Fruit fly (Drosophila melanogaster) whole organism, adult: Measurements from ENCODE around the gene CG11980.
A peak's percentile ranks its signal among the peaks of the same experiment; 100 is the strongest.

Source experiments
- CG11617 ChIP-seq: fragments of 200-800 bp; sonication (Bioruptor generic); optimal IDR thresholded peaks from 2 replicates; lab custom pipeline; 2017; ENCODE audit warnings: mild to moderate bottlenecking, missing biosample characterization, missing genetic modification reagents, missing genetic modification characterization
- CG12768 ChIP-seq: fragments of 200-800 bp; sonication (Bioruptor generic); optimal IDR thresholded peaks from 2 replicates; lab custom pipeline; 2017; ENCODE audit warnings: missing biosample characterization, missing genetic modification characterization, mild to moderate bottlenecking, moderate library complexity, missing genetic modification reagents
- CG14711 ChIP-seq: fragments of 200-800 bp; sonication (Bioruptor generic); optimal IDR thresholded peaks from 2 replicates; lab custom pipeline; 2018; ENCODE audit warnings: missing biosample characterization, mild to moderate bottlenecking, missing genetic modification characterization, moderate library complexity
- CG1620 ChIP-seq: fragments of 200-800 bp; sonication (Bioruptor generic); optimal IDR thresholded peaks from 2 replicates; lab custom pipeline; 2016; ENCODE audit warnings: missing biosample characterization, missing genetic modification characterization
- CG33017 ChIP-seq: fragments of 200-800 bp; sonication (Bioruptor generic); optimal IDR thresholded peaks from 2 replicates; lab custom pipeline; 2018; ENCODE audit warnings: missing biosample characterization, mild to moderate bottlenecking, missing genetic modification characterization, moderate library complexity
- CG5204 ChIP-seq: fragments of 200-800 bp; sonication (Bioruptor generic); optimal IDR thresholded peaks from 2 replicates; lab custom pipeline; 2016; ENCODE audit warnings: missing biosample characterization, missing genetic modification characterization
- CG7045 ChIP-seq: fragments of 200-800 bp; sonication (Bioruptor generic); optimal IDR thresholded peaks from 2 replicates; lab custom pipeline; 2017; ENCODE audit warnings: missing biosample characterization, mild to moderate bottlenecking, missing genetic modification characterization
- CG7101 ChIP-seq: fragments of 200-800 bp; sonication (Bioruptor generic); optimal IDR thresholded peaks from 2 replicates; lab custom pipeline; 2018; ENCODE audit warnings: missing biosample characterization, mild to moderate bottlenecking, missing genetic modification characterization, moderate library complexity
- Clk ChIP-seq: fragments of 200-800 bp; sonication (Bioruptor generic); optimal IDR thresholded peaks from 2 replicates; lab custom pipeline; 2017; ENCODE audit warnings: missing biosample characterization, missing genetic modification characterization
- Crg-1 ChIP-seq: fragments of 200-800 bp; sonication (Bioruptor generic); optimal IDR thresholded peaks from 2 replicates; lab custom pipeline; 2016; ENCODE audit warnings: missing biosample characterization, missing genetic modification characterization
- Hr96 ChIP-seq: fragments of 200-800 bp; sonication (Bioruptor generic); optimal IDR thresholded peaks from 2 replicates; lab custom pipeline; 2016; ENCODE audit warnings: missing biosample characterization, missing genetic modification characterization
- Mnt ChIP-seq: fragments of 200-800 bp; sonication (Bioruptor generic); optimal IDR thresholded peaks from 2 replicates; lab custom pipeline; 2016; ENCODE audit warnings: missing biosample characterization, mild to moderate bottlenecking, missing genetic modification characterization
- bab1 ChIP-seq: fragments of 200-800 bp; sonication (Bioruptor generic); optimal IDR thresholded peaks from 3 replicates; lab custom pipeline; 2019; ENCODE audit warnings: missing biosample characterization, mild to moderate bottlenecking, missing genetic modification characterization, moderate library complexity
- cic ChIP-seq: fragments of 200-800 bp; sonication (Bioruptor generic); optimal IDR thresholded peaks from 2 replicates; lab custom pipeline; 2017; ENCODE audit warnings: missing biosample characterization, mild to moderate bottlenecking, missing genetic modification characterization, moderate library complexity
- cnc ChIP-seq, 2 experiments: fragments of >200 bp; optimal IDR thresholded peaks; 2 replicates each; lab custom pipeline; 2017
- kay ChIP-seq: fragments of 200-800 bp; sonication (Bioruptor generic); peaks from one replicate; lab custom pipeline; 2016; ENCODE audit warnings: missing biosample characterization, missing genetic modification characterization, borderline replicate concordance
- ovo ChIP-seq: fragments of 200-800 bp; sonication (Bioruptor generic); optimal IDR thresholded peaks from 2 replicates; lab custom pipeline; 2016; ENCODE audit warnings: missing biosample characterization, missing genetic modification characterization
- pad ChIP-seq: fragments of 200-800 bp; sonication (Bioruptor generic); optimal IDR thresholded peaks from 3 replicates; lab custom pipeline; 2017; ENCODE audit warnings: missing biosample characterization, missing genetic modification characterization, mild to moderate bottlenecking, moderate library complexity, missing genetic modification reagents
- tj ChIP-seq: fragments of 200-800 bp; sonication (Bioruptor generic); optimal IDR thresholded peaks from 3 replicates; lab custom pipeline; 2017; ENCODE audit warnings: missing biosample characterization, mild to moderate bottlenecking, missing genetic modification characterization, moderate library complexity
- toe ChIP-seq: fragments of 200-800 bp; sonication (Bioruptor generic); optimal IDR thresholded peaks from 2 replicates; lab custom pipeline; 2016; ENCODE audit warnings: missing biosample characterization, missing genetic modification characterization

Gene CG11980

dm6 chr3R:8992928-8993579 is 10.8 kb upstream of the CG11980 start, which contains the start of gene CG11975:
CG11975 (plus strand) TSS chr3R:8993253.
- peak; percentile 71 for TF ChIP-seq CG7045 (GFP tag; lab: Kevin White, UChicago)
- peak; percentile 90 for TF ChIP-seq CG1620 (GFP tag; lab: Kevin White, UChicago)
- TF ChIP-seq ovo (GFP tag; lab: Kevin White, UChicago) = peak; percentile 85
- TF ChIP-seq Hr96 = peak; percentile 93
- peak; percentile 89 for TF ChIP-seq Crg-1
- TF ChIP-seq toe = peak; percentile 93
- TF ChIP-seq CG14711 (tag; lab: Kevin White, UChicago) = peak; percentile 68
- TF ChIP-seq CG5204 (GFP tag; lab: Kevin White, UChicago) = peak; percentile 90
- peak; percentile 85 for TF ChIP-seq CG7101 (tag; lab: Kevin White, UChicago)
- TF ChIP-seq cnc (optimal IDR thresholded peaks at IDR 0.05; lab: Kevin White, UChicago) = no peak
- peak; percentile 49 for TF ChIP-seq cic (GFP tag; lab: Kevin White, UChicago)
- TF ChIP-seq tj (GFP tag; lab: Kevin White, UChicago) = peak; percentile 49
- TF ChIP-seq CG33017 (tag; lab: Kevin White, UChicago) = peak; percentile 56
- peak; percentile 87 for TF ChIP-seq CG12768 (GFP tag; lab: Kevin White, UChicago)
- peak; percentile 74 for TF ChIP-seq Clk (GFP tag; lab: Kevin White, UChicago)
- peak; percentile 23 for TF ChIP-seq bab1
- peak; percentile 76 for TF ChIP-seq pad (GFP tag; lab: Kevin White, UChicago)
- TF ChIP-seq Mnt (GFP tag; lab: Kevin White, UChicago) = peak; percentile 79
- TF ChIP-seq kay = no peak
- TF ChIP-seq CG11617 (GFP tag; lab: Kevin White, UChicago) = peak; percentile 75

- no peak for TF ChIP-seq ovo (GFP tag; lab: Kevin White, UChicago)
- no peak for TF ChIP-seq kay
- no peak for TF ChIP-seq Clk (GFP tag; lab: Kevin White, UChicago)
- no peak for TF ChIP-seq cic (GFP tag; lab: Kevin White, UChicago)
- TF ChIP-seq tj (GFP tag; lab: Kevin White, UChicago) = no peak
- TF ChIP-seq cnc (optimal IDR thresholded peaks at IDR 0.05; lab: Kevin White, UChicago) = no peak
- TF ChIP-seq CG7101 (tag; lab: Kevin White, UChicago) = no peak
- TF ChIP-seq CG11617 (GFP tag; lab: Kevin White, UChicago) = no peak
- TF ChIP-seq CG7045 (GFP tag; lab: Kevin White, UChicago) = no peak
- no peak for TF ChIP-seq Crg-1
- no peak for TF ChIP-seq CG12768 (GFP tag; lab: Kevin White, UChicago)
- TF ChIP-seq CG1620 (GFP tag; lab: Kevin White, UChicago) = no peak
- TF ChIP-seq bab1 = no peak
Measured at dm6 chr3R:8997397-8997796, 6.4 kb upstream of the CG11980 start, which contains the start of gene CG11977. CG11977 (plus strand) TSS chr3R:8997697.

dm6 chr3R:8998243-8998642 is 5.6 kb upstream of the CG11980 start:
- TF ChIP-seq CG7101 (tag; lab: Kevin White, UChicago) (no peak), CG14711 (tag; lab: Kevin White, UChicago) (no peak), ovo (GFP tag; lab: Kevin White, UChicago) (no peak), Clk (GFP tag; lab: Kevin White, UChicago) (no peak), CG1620 (GFP tag; lab: Kevin White, UChicago) (no peak), Crg-1 (no peak), tj (GFP tag; lab: Kevin White, UChicago) (no peak)

DNA sequence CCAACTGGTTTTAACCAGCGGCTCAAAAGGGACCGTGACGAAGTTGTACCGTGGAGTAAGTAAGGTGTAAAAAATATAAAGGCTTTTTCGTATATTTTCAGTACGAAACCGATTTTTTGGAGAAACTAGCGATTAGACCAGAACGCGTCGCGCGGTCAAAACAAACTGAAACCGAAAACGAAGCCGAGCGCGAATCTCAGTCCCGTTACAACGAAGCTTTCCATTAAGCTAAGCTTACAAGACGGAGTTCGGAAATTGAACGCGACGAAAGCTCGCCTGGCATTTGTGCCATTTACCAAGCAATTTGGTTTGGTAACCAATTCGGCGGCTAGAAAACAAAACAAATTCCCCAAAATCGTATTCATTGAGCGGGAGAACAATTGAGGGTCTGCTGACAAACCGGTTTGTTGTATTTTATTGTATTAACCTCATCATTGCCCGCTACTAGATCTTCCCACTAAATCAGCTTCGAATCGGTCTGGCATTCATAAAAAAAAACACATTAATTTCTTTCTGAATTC is 2.0 kb upstream of the CG11980 start:
- TF ChIP-seq CG7045 (GFP tag; lab: Kevin White, UChicago) = no peak
- TF ChIP-seq pad (GFP tag; lab: Kevin White, UChicago) = no peak
- TF ChIP-seq CG7101 (tag; lab: Kevin White, UChicago) = no peak
- TF ChIP-seq Clk (GFP tag; lab: Kevin White, UChicago) = no peak
- TF ChIP-seq cic (GFP tag; lab: Kevin White, UChicago) = no peak
- TF ChIP-seq Hr96 = no peak
- TF ChIP-seq ovo (GFP tag; lab: Kevin White, UChicago) = peak; percentile 56

DNA sequence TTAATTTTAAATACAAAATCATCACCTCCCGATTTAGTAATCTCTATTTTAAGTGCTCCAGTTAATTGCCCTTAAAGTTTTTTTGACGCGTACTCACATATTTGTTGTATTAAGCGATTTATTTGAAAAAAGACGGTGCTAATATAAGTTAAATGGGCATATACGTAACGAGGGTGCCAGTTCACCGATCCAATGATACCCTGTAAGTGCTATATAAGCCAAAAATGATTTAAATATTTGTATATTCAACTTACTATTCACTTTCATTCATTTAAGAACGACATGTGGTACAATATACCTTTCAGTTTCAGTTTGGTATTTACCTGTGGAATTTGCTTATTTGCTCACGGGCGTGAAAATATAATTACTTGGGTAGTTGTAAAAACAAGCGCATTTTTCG is 1.3 kb upstream of the CG11980 start:
- TF ChIP-seq CG7045 (GFP tag; lab: Kevin White, UChicago) (no peak), CG7101 (tag; lab: Kevin White, UChicago) (peak; percentile 34)

DNA sequence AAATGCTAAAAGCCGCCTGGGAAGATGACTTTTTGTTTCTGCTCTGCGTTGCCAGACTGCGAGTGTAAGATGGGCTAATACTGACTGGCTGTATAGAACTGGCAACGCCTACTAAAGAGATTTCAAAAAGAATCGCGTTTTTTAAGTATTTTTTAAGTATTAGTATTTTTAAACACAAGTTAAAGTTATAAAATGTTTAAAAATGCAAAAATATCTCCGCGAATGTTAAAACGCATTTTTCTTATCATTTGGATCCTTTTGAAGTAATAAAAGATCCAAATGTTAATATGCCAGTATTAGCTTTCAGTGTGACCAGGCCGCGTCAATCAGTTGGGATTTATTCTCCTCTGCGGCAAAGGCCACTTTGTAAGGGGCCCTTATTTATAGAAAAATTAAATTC is 2.3 kb downstream of the CG11980 start, which contains the start of the genes Prosbeta3 and Iru:
Gene Prosbeta3, minus strand, starts transcription at position 98 of the 400 bp plus-strand sequence.
Gene Iru, plus strand, starts transcription at position 328 of the 400 bp plus-strand sequence.
- TF ChIP-seq CG11617 (GFP tag; lab: Kevin White, UChicago) (no peak), CG7045 (GFP tag; lab: Kevin White, UChicago) (no peak), Mnt (GFP tag; lab: Kevin White, UChicago) (peak; percentile 4), kay (no peak), Crg-1 (no peak), ovo (GFP tag; lab: Kevin White, UChicago) (no peak), CG1620 (GFP tag; lab: Kevin White, UChicago) (no peak), bab1 (no peak)
